Worm (Caenorhabditis elegans): Measurements from ENCODE around the gene F43G6.8.

DNA sequence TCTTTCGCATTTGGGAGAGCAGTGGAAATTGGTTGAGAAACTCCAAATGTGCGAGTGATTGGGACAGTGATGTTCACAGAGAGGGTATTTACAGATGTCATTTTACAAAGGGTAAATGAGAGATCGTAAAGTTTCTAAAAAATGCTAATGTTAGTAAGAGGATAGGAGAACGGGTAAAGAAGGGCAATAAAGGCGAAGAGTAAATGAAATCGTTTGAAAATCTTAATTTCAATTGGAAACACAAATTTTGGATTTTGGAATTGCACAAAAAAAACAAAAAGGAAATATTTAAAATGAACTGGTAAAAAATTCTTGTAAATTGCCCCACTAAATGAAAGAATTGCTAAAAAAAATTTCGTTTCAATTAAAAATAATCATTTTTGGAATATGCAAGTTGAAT, 2.6 kb upstream of the F43G6.8 start, which contains the start of gene pap-3:
- TF ChIP-seq W03F9.2 (tag; optimal IDR thresholded peaks at IDR 0.05) (no peak), dao-5 (tag; optimal IDR thresholded peaks at IDR 0.05) (no peak), him-1 (tag; optimal IDR thresholded peaks at IDR 0.05) (no peak)
